Worm (Caenorhabditis elegans) whole organism, L4 larva: Measurements from ENCODE around the gene pqn-27.
A peak's percentile ranks its signal among the peaks of the same experiment; 100 is the strongest.

ENCODE experiments used
- D1046.2 ChIP-seq: fragments of 200-800 bp; sonication (Bioruptor generic); IDR thresholded peaks from 2 replicates; pipeline ENCODE4 v1.3.6; 2022; ENCODE audit warnings: missing genetic modification characterization, missing compliant biosample characterization
- F10B5.3 ChIP-seq: sonication (generic microtip); optimal IDR thresholded peaks from 2 replicates; lab custom pipeline; 2016; ENCODE audit warnings: mild to moderate bottlenecking, missing genetic modification characterization, missing compliant biosample characterization
- F44E2.7 ChIP-seq: fragments of 200-800 bp; sonication (Bioruptor generic); IDR thresholded peaks from 2 replicates; pipeline ENCODE4 v2.1.2; 2022; ENCODE audit warnings: missing genetic modification characterization, missing compliant biosample characterization
- F49E8.2 ChIP-seq: sonication (generic microtip); optimal IDR thresholded peaks from 2 replicates; lab custom pipeline; 2016; ENCODE audit warnings: missing compliant biosample characterization, mild to moderate bottlenecking, missing genetic modification characterization, borderline replicate concordance
- Y48G9A.11 ChIP-seq: fragments of 200-800 bp; sonication (Bioruptor generic); IDR thresholded peaks from 2 replicates; pipeline ENCODE4 v1.3.6; 2022; ENCODE audit warnings: missing genetic modification reagents, missing genetic modification characterization, missing compliant biosample characterization
- ZK337.2 ChIP-seq: fragments of 200-800 bp; sonication (Bioruptor generic); IDR thresholded peaks from 2 replicates; pipeline ENCODE4 v1.3.6; 2022; ENCODE audit warnings: missing genetic modification reagents, missing genetic modification characterization, missing compliant biosample characterization
- ZK546.5 ChIP-seq, 2 experiments: sonication (generic microtip); optimal IDR thresholded peaks; 2 replicates each; lab custom pipeline; 2017; ENCODE audit warnings: missing biosample characterization in 2 of 2, missing genetic modification characterization in 2 of 2
- aly-2 ChIP-seq: sonication (generic microtip); optimal IDR thresholded peaks from 2 replicates; lab custom pipeline; 2018; ENCODE audit warnings: missing biosample characterization, missing genetic modification characterization
- ama-1 ChIP-seq: fragments of 150-350 bp; optimal IDR thresholded peaks from 2 replicates; lab custom pipeline; 2014; ENCODE audit warnings: inconsistent platforms, mixed read lengths
- ceh-32 ChIP-seq: sonication (generic microtip); optimal IDR thresholded peaks from 2 replicates; lab custom pipeline; 2016; ENCODE audit warnings: mild to moderate bottlenecking, missing genetic modification characterization, missing compliant biosample characterization; ENCODE audit not compliant: poor library complexity
- ceh-62 ChIP-seq: sonication (generic microtip); optimal IDR thresholded peaks from 2 replicates; lab custom pipeline; 2017; ENCODE audit warnings: missing biosample characterization, missing genetic modification characterization
- ceh-82 ChIP-seq: sonication (generic microtip); optimal IDR thresholded peaks from 2 replicates; lab custom pipeline; 2017; ENCODE audit warnings: missing biosample characterization, missing genetic modification characterization
- ctbp-1 ChIP-seq: fragments of 200-800 bp; sonication (Bioruptor generic); IDR thresholded peaks from 2 replicates; pipeline ENCODE4 v1.3.6; 2022; ENCODE audit warnings: missing genetic modification reagents, missing genetic modification characterization, missing compliant biosample characterization
- daf-16 ChIP-seq, 3 experiments: sonication (generic microtip); optimal IDR thresholded peaks; 2 replicates each; lab custom pipeline; 2016 to 2017; ENCODE audit warnings: missing genetic modification characterization in 3 of 3, missing genetic modification reagents in 3 of 3, mild to moderate bottlenecking in 2 of 3, missing compliant biosample characterization in 2 of 3, missing biosample characterization in 1 of 3, moderate library complexity in 1 of 3
- dmd-8 ChIP-seq: fragments of 200-800 bp; sonication (Bioruptor generic); IDR thresholded peaks from 2 replicates; pipeline ENCODE4 v1.3.6; 2022; ENCODE audit warnings: missing genetic modification characterization, missing compliant biosample characterization
- dmd-9 ChIP-seq: fragments of 200-800 bp; sonication (Bioruptor generic); IDR thresholded peaks from 2 replicates; pipeline ENCODE4 v1.3.6; 2022; ENCODE audit warnings: missing genetic modification reagents, missing genetic modification characterization, missing compliant biosample characterization
- dpl-1 ChIP-seq: fragments of 150-350 bp; optimal IDR thresholded peaks from 2 replicates; lab custom pipeline; 2014; ENCODE audit warnings: missing biosample characterization, missing genetic modification reagents, missing genetic modification characterization
- duxl-1 ChIP-seq: sonication (generic microtip); optimal IDR thresholded peaks from 2 replicates; lab custom pipeline; 2016; ENCODE audit warnings: mild to moderate bottlenecking, missing genetic modification characterization, moderate library complexity, missing compliant biosample characterization; ENCODE audit not compliant: poor library complexity
- egl-27 ChIP-seq: sonication (generic microtip); optimal IDR thresholded peaks from 3 replicates; lab custom pipeline; 2017; ENCODE audit warnings: missing biosample characterization, missing genetic modification reagents, missing genetic modification characterization
- hif-1 ChIP-seq, 2 experiments: sonication (generic microtip); optimal IDR thresholded peaks; 2 replicates each; lab custom pipeline; 2016 to 2017; ENCODE audit warnings: missing compliant biosample characterization in 2 of 2, missing genetic modification characterization in 2 of 2, missing genetic modification reagents in 2 of 2, missing genotype in 2 of 2, mild to moderate bottlenecking in 1 of 2
- lin-38 ChIP-seq: fragments of 200-800 bp; sonication (Bioruptor generic); IDR thresholded peaks from 2 replicates; pipeline ENCODE4 v1.3.6; 2022; ENCODE audit warnings: missing genetic modification reagents, missing genetic modification characterization, missing compliant biosample characterization
- lin-39 ChIP-seq: fragments of 150-350 bp; optimal IDR thresholded peaks from 2 replicates; lab custom pipeline; 2014; ENCODE audit warnings: missing biosample characterization, missing genetic modification reagents, missing genetic modification characterization
- madf-5 ChIP-seq, 2 experiments: fragments of 200-800 bp; sonication (Bioruptor generic); IDR thresholded peaks; 2 replicates each; pipeline ENCODE4 v1.3.6; 2022; ENCODE audit warnings: missing compliant biosample characterization in 2 of 2, missing genetic modification characterization in 2 of 2
- mdt-29 ChIP-seq: fragments of 200-800 bp; sonication (Bioruptor generic); IDR thresholded peaks from 2 replicates; pipeline ENCODE4 v1.3.6; 2022; ENCODE audit warnings: missing genetic modification reagents, missing genetic modification characterization, missing compliant biosample characterization
- mxl-2 ChIP-seq: fragments of 200-800 bp; sonication (Bioruptor generic); conservative IDR thresholded peaks from 2 replicates; pipeline ENCODE4 v1.3.6; 2022; ENCODE audit warnings: missing genetic modification reagents, missing genetic modification characterization, missing compliant biosample characterization
- nhr-10 ChIP-seq: fragments of 150-350 bp; optimal IDR thresholded peaks from 2 replicates; lab custom pipeline; 2014; ENCODE audit warnings: missing biosample characterization, missing genetic modification characterization
- nhr-102 ChIP-seq: sonication (generic microtip); optimal IDR thresholded peaks from 2 replicates; lab custom pipeline; 2016; ENCODE audit warnings: mild to moderate bottlenecking, missing genetic modification characterization, moderate library complexity, missing compliant biosample characterization
- nhr-237 ChIP-seq: sonication (generic microtip); optimal IDR thresholded peaks from 2 replicates; lab custom pipeline; 2017; ENCODE audit warnings: missing biosample characterization, missing genetic modification characterization
- nhr-25 ChIP-seq: sonication (generic microtip); optimal IDR thresholded peaks from 2 replicates; lab custom pipeline; 2017; ENCODE audit warnings: missing genetic modification characterization, mild to moderate bottlenecking, missing compliant biosample characterization, antibody characterized with exemption, moderate library complexity, borderline replicate concordance; ENCODE audit not compliant: insufficient read depth
- nhr-28 ChIP-seq: fragments of 150-350 bp; optimal IDR thresholded peaks from 2 replicates; lab custom pipeline; 2014; ENCODE audit warnings: missing biosample characterization, missing genetic modification characterization
- nhr-42 ChIP-seq: fragments of 200-800 bp; sonication (Bioruptor generic); IDR thresholded peaks from 2 replicates; pipeline ENCODE4 v1.3.6; 2022; ENCODE audit warnings: missing genetic modification characterization, missing compliant biosample characterization
- nhr-48 ChIP-seq: sonication (generic microtip); optimal IDR thresholded peaks from 2 replicates; lab custom pipeline; 2016; ENCODE audit warnings: mild to moderate bottlenecking, missing genetic modification characterization, missing compliant biosample characterization
- nhr-6 ChIP-seq: fragments of 150-350 bp; optimal IDR thresholded peaks from 2 replicates; lab custom pipeline; 2014; ENCODE audit warnings: missing biosample characterization, missing genetic modification characterization
- nhr-76 ChIP-seq: fragments of 150-350 bp; optimal IDR thresholded peaks from 2 replicates; lab custom pipeline; 2014; ENCODE audit warnings: missing biosample characterization, missing genetic modification characterization
- nhr-77 ChIP-seq: fragments of 150-350 bp; optimal IDR thresholded peaks from 2 replicates; lab custom pipeline; 2014; ENCODE audit warnings: missing biosample characterization, missing genetic modification characterization
- pha-4 ChIP-seq, 2 experiments: fragments of 150-350 bp in 1 of 2; fragments of 200-800 bp in 1 of 2; sonication (Bioruptor generic) in 1 of 2; IDR thresholded peaks in 1 of 2; optimal IDR thresholded peaks in 1 of 2; 2 replicates each; pipeline versions ENCODE4 v1.3.6 to Lab custom; 2014 to 2022; ENCODE audit warnings: missing genetic modification characterization in 2 of 2, missing genetic modification reagents in 2 of 2, missing biosample characterization in 1 of 2, missing compliant biosample characterization in 1 of 2
- php-3 ChIP-seq: fragments of 200-800 bp; sonication (Bioruptor generic); IDR thresholded peaks from 2 replicates; pipeline ENCODE4 v1.3.6; 2022; ENCODE audit warnings: missing genetic modification reagents, missing genetic modification characterization, missing compliant biosample characterization
- rbr-2 ChIP-seq: sonication (generic microtip); optimal IDR thresholded peaks from 2 replicates; lab custom pipeline; 2016; ENCODE audit warnings: missing genotype, missing genetic modification characterization, missing compliant biosample characterization
- saeg-2 ChIP-seq: fragments of 200-800 bp; sonication (Bioruptor generic); IDR thresholded peaks from 2 replicates; pipeline ENCODE4 v1.3.6; 2022; ENCODE audit warnings: missing genetic modification reagents, missing genetic modification characterization, missing compliant biosample characterization
- set-16 ChIP-seq: fragments of 200-800 bp; sonication (Bioruptor generic); IDR thresholded peaks from 2 replicates; pipeline ENCODE4 v1.3.6; 2022; ENCODE audit warnings: missing genetic modification reagents, missing genetic modification characterization, missing compliant biosample characterization
- snpc-1.2 ChIP-seq: fragments of 200-800 bp; sonication (Bioruptor generic); IDR thresholded peaks from 2 replicates; pipeline ENCODE4 v1.3.6; 2022; ENCODE audit warnings: missing genetic modification reagents, missing genetic modification characterization, missing compliant biosample characterization
- spr-1 ChIP-seq: sonication (generic microtip); optimal IDR thresholded peaks from 2 replicates; lab custom pipeline; 2016; ENCODE audit warnings: mild to moderate bottlenecking, missing genetic modification characterization, missing compliant biosample characterization
- spr-3 ChIP-seq: fragments of 200-800 bp; sonication (Bioruptor generic); optimal IDR thresholded peaks from 2 replicates; lab custom pipeline; 2018; ENCODE audit warnings: mild to moderate bottlenecking, missing genetic modification characterization, missing compliant biosample characterization
- vab-7 ChIP-seq: fragments of 200-800 bp; sonication (Bioruptor generic); IDR thresholded peaks from 2 replicates; pipeline ENCODE4 v1.3.6; 2022; ENCODE audit warnings: missing genetic modification reagents, missing genetic modification characterization, missing compliant biosample characterization
- zip-11 ChIP-seq: fragments of 200-800 bp; sonication (Bioruptor generic); IDR thresholded peaks from 2 replicates; pipeline ENCODE4 v1.3.6; 2022; ENCODE audit warnings: missing genetic modification characterization, missing compliant biosample characterization
- zip-2 ChIP-seq: fragments of 150-350 bp; optimal IDR thresholded peaks from 2 replicates; lab custom pipeline; 2014; ENCODE audit warnings: missing biosample characterization, missing genetic modification characterization

Gene pqn-27

ce11 chrII:13465381-13465838, 5.0 kb upstream of the pqn-27 start (continued):
- TF ChIP-seq D1046.2 (no peak), F10B5.3 (tag; lab: Kevin White, UChicago) (no peak), nhr-76 (tag; lab: Kevin White, UChicago) (no peak), dmd-9 (GFP tag; lab: Robert Waterston, UW) (no peak), madf-5 (GFP tag; IDR thresholded peaks at IDR 0.05; lab: Robert Waterston, UW) (no peak), zip-2 (tag; lab: Kevin White, UChicago) (no peak), dpl-1 (GFP tag; lab: Kevin White, UChicago) (no peak), nhr-48 (tag; lab: Kevin White, UChicago) (peak; percentile 64), nhr-25 (tag; lab: Kevin White, UChicago) (no peak), nhr-28 (tag; lab: Kevin White, UChicago) (peak; percentile 87), spr-1 (tag; lab: Kevin White, UChicago) (no peak), set-16 (no peak), dmd-8 (GFP tag; lab: Robert Waterston, UW) (no peak), mxl-2 (0 out of 2 replicates have a peak, but pooled peaks have one; percentile 43), aly-2 (tag; lab: Kevin White, UChicago) (no peak), daf-16 (GFP tag; optimal IDR thresholded peaks at IDR 0.05; lab: Kevin White, UChicago) (no peak), daf-16 (tag; optimal IDR thresholded peaks at IDR 0.05; lab: Kevin White, UChicago) (peak; percentile 100), pha-4 (GFP tag; IDR thresholded peaks at IDR 0.05; lab: Robert Waterston, UW) (no peak), pha-4 (tag; optimal IDR thresholded peaks at IDR 0.05; lab: Kevin White, UChicago) (peak; percentile 26), mdt-29 (GFP tag; lab: Robert Waterston, UW) (no peak), lin-39 (no peak), Y48G9A.11 (GFP tag; lab: Robert Waterston, UW) (no peak), nhr-6 (tag; lab: Kevin White, UChicago) (peak; percentile 55), ctbp-1 (GFP tag; lab: Robert Waterston, UW) (no peak), ZK337.2 (GFP tag; lab: Robert Waterston, UW) (no peak), ceh-32 (tag; lab: Kevin White, UChicago) (no peak), lin-38 (GFP tag; lab: Robert Waterston, UW) (no peak), ZK546.5 (tag; optimal IDR thresholded peaks at IDR 0.05; lab: Kevin White, UChicago) (no peak), nhr-102 (tag; lab: Kevin White, UChicago) (peak; percentile 69), nhr-77 (tag; lab: Kevin White, UChicago) (peak; percentile 73), F49E8.2 (tag; lab: Kevin White, UChicago) (no peak), nhr-237 (no peak), ama-1 (lab: Kevin White, UChicago) (no peak), egl-27 (tag; lab: Kevin White, UChicago) (no peak), zip-11 (GFP tag; lab: Robert Waterston, UW) (no peak), hif-1 (tag; optimal IDR thresholded peaks at IDR 0.05; lab: Kevin White, UChicago) (peak in 1 of 2 experiments; percentile 60), ceh-62 (no peak)

ce11 chrII:13461604-13462375, 1.3 kb upstream of the pqn-27 start:
- no peak; the same call in 1 of the 2 replicates for TF ChIP-seq dmd-8 (GFP tag; lab: Robert Waterston, UW)
- TF ChIP-seq dmd-9 (GFP tag; lab: Robert Waterston, UW) = no peak
- no peak for TF ChIP-seq F44E2.7 (GFP tag; lab: Robert Waterston, UW)
- TF ChIP-seq rbr-2 (tag; lab: Kevin White, UChicago) = peak; percentile 37
- TF ChIP-seq lin-39 = no peak
- peak; percentile 58; the same call in 1 of the 2 replicates for TF ChIP-seq ctbp-1 (GFP tag; lab: Robert Waterston, UW)
- TF ChIP-seq egl-27 (tag; lab: Kevin White, UChicago) = no peak
- peak; percentile 21 for TF ChIP-seq spr-3 (GFP tag; lab: Kevin White, UChicago)
- no peak for TF ChIP-seq ceh-82 (tag; lab: Kevin White, UChicago)
- TF ChIP-seq ZK337.2 (GFP tag; lab: Robert Waterston, UW) = no peak
- TF ChIP-seq nhr-42 (GFP tag; lab: Robert Waterston, UW) = peak; percentile 42; the same call in 1 of the 2 replicates
- TF ChIP-seq snpc-1.2 (GFP tag; lab: Robert Waterston, UW) = peak; percentile 62; the same call in 1 of the 2 replicates
- peak; percentile 67 for TF ChIP-seq php-3
- peak; percentile 83 for TF ChIP-seq nhr-25 (tag; lab: Kevin White, UChicago)
- TF ChIP-seq vab-7 (GFP tag; lab: Robert Waterston, UW) = no peak
- TF ChIP-seq F49E8.2 (tag; lab: Kevin White, UChicago) = no peak
- no peak for TF ChIP-seq F10B5.3 (tag; lab: Kevin White, UChicago)
- TF ChIP-seq nhr-10 (tag; lab: Kevin White, UChicago) = peak; percentile 92
- no peak for TF ChIP-seq nhr-76 (tag; lab: Kevin White, UChicago)
- peak; percentile 75; the same call in 1 of the 2 replicates for TF ChIP-seq saeg-2 (GFP tag; lab: Robert Waterston, UW)
- TF ChIP-seq duxl-1 (tag; lab: Kevin White, UChicago) = peak; percentile 33
